Worm (Caenorhabditis elegans) whole organism, early embryonic: Measurements from ENCODE around the gene ugt-12.
A peak's percentile ranks its signal among the peaks of the same experiment; 100 is the strongest.

ENCODE experiments used
- B0310.2 ChIP-seq: sonication (generic microtip); optimal IDR thresholded peaks from 2 replicates; lab custom pipeline; 2016; ENCODE audit warnings: mild to moderate bottlenecking, missing genetic modification characterization, missing compliant biosample characterization
- F13C5.2 ChIP-seq: sonication (generic microtip); optimal IDR thresholded peaks from 2 replicates; lab custom pipeline; 2017; ENCODE audit warnings: mild to moderate bottlenecking, missing genetic modification characterization, inconsistent platforms, missing compliant biosample characterization
- aly-1 ChIP-seq: sonication (generic microtip); optimal IDR thresholded peaks from 2 replicates; lab custom pipeline; 2016; ENCODE audit warnings: missing genetic modification characterization, missing compliant biosample characterization
- ama-1 ChIP-seq: fragments of 150-350 bp; optimal IDR thresholded peaks from 2 replicates; lab custom pipeline; 2014
- ceh-13 ChIP-seq: fragments of 200-800 bp; sonication (Bioruptor generic); optimal IDR thresholded peaks from 2 replicates; lab custom pipeline; 2018; ENCODE audit warnings: mild to moderate bottlenecking, missing genetic modification characterization, missing compliant biosample characterization
- ceh-36 ChIP-seq: sonication (generic microtip); optimal IDR thresholded peaks from 2 replicates; lab custom pipeline; 2016; ENCODE audit warnings: missing genetic modification characterization, inconsistent platforms, missing compliant biosample characterization
- ets-7 ChIP-seq: sonication (generic microtip); optimal IDR thresholded peaks from 2 replicates; lab custom pipeline; 2016; ENCODE audit warnings: missing genotype, missing genetic modification characterization, missing compliant biosample characterization
- flt-1 ChIP-seq: fragments of 200-800 bp; sonication (Bioruptor generic); IDR thresholded peaks from 2 replicates; pipeline ENCODE4 v1.3.6; 2022; ENCODE audit warnings: missing genetic modification characterization, missing compliant biosample characterization
- hmbx-1 ChIP-seq: sonication (generic microtip); optimal IDR thresholded peaks from 2 replicates; lab custom pipeline; 2016; ENCODE audit warnings: mild to moderate bottlenecking, missing genetic modification characterization, missing compliant biosample characterization
- hmg-4 ChIP-seq: fragments of 200-800 bp; sonication (Bioruptor generic); optimal IDR thresholded peaks from 2 replicates; lab custom pipeline; 2018; ENCODE audit warnings: mild to moderate bottlenecking, missing genetic modification characterization, missing compliant biosample characterization
- hnd-1 ChIP-seq: sonication (generic microtip); optimal IDR thresholded peaks from 2 replicates; lab custom pipeline; 2016; ENCODE audit warnings: missing genetic modification characterization, missing compliant biosample characterization
- pes-1 ChIP-seq: fragments of 200-800 bp; sonication (Bioruptor generic); IDR thresholded peaks from 2 replicates; pipeline ENCODE4 v1.3.6; 2022; ENCODE audit warnings: missing genetic modification reagents, missing genetic modification characterization, missing compliant biosample characterization
- scrt-1 ChIP-seq: fragments of 200-800 bp; sonication (Bioruptor generic); IDR thresholded peaks from 2 replicates; pipeline ENCODE4 v1.3.6; 2022; ENCODE audit warnings: missing genetic modification characterization, missing compliant biosample characterization
- sea-1 ChIP-seq: fragments of 200-800 bp; sonication (Bioruptor generic); conservative IDR thresholded peaks from 2 replicates; pipeline ENCODE4 v1.3.6; 2022; ENCODE audit warnings: missing genetic modification characterization, missing compliant biosample characterization
- tbx-11 ChIP-seq: fragments of 200-800 bp; sonication (Bioruptor generic); IDR thresholded peaks from 2 replicates; pipeline ENCODE4 v1.3.6; 2022; ENCODE audit warnings: missing genetic modification characterization, missing compliant biosample characterization
- tbx-37 ChIP-seq: fragments of 200-800 bp; sonication (Bioruptor generic); conservative IDR thresholded peaks from 2 replicates; pipeline ENCODE4 v1.3.6; 2022; ENCODE audit warnings: missing genetic modification reagents, missing genetic modification characterization, missing compliant biosample characterization
- tra-4 ChIP-seq: sonication (generic microtip); optimal IDR thresholded peaks from 2 replicates; lab custom pipeline; 2017; ENCODE audit warnings: missing genetic modification characterization, missing compliant biosample characterization

The ugt-12 gene

DNA sequence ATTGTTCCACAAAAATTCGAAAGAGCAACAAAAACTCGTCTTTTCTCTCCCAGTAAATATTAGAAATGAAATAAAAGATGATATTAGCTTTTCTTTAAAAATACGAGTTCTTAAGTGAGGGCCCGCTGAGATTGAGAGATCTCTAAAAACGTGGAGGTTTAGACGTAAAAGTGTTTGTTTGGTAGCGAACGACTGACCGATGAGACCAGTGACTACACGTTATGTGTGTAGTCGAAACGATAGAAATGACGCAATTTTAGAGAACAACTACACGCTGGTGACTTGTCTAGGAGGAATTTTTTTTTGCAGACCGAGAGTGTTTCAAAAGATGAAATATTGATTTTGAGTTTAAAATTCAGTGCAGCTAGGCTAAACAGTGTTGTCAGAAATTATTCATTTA, 26.7 kb downstream of the ugt-12 start, which contains the start of gene C37H5.13:
Gene C37H5.13, minus strand, starts transcription at position 229 of the 400 bp plus-strand sequence.
- TF ChIP-seq pes-1 (GFP tag; lab: Robert Waterston, UW) (no peak), tbx-37 (GFP tag; lab: Robert Waterston, UW) (no peak), ama-1 (lab: Kevin White, UChicago) (no peak), hmg-4 (GFP tag; lab: Kevin White, UChicago) (no peak), scrt-1 (no peak), flt-1 (GFP tag; lab: Robert Waterston, UW) (no peak), ceh-13 (GFP tag; lab: Kevin White, UChicago) (no peak), F13C5.2 (no peak), tbx-11 (no peak), ets-7 (no peak), hmbx-1 (tag; lab: Kevin White, UChicago) (no peak), ceh-36 (tag; lab: Kevin White, UChicago) (no peak), hnd-1 (tag; lab: Kevin White, UChicago) (no peak), aly-1 (tag; lab: Kevin White, UChicago) (no peak)

DNA sequence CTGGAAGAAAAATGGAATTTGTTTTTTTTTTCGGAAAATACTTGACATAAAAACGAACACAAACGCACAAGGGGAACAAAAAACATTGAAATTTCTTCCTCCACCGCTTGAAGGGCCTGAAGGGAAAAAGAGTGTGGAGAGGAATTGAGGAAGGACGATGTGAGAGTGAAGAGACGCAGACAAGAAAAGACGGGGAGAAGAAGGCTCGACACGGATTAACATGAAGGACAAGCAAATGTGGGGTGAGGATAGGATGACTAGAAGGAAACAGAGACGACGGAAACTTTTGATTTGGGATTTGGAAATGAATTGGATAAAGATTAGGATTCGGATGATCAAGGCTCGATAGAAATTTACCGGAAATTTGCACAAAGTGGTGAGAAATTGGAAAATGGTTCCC, 28.9 kb downstream of the ugt-12 start:
- no peak for TF ChIP-seq aly-1 (tag; lab: Kevin White, UChicago)
- peak; percentile 1 for TF ChIP-seq ceh-36 (tag; lab: Kevin White, UChicago)
- TF ChIP-seq ceh-13 (GFP tag; lab: Kevin White, UChicago): no peak
- peak; percentile 41 for TF ChIP-seq F13C5.2

DNA sequence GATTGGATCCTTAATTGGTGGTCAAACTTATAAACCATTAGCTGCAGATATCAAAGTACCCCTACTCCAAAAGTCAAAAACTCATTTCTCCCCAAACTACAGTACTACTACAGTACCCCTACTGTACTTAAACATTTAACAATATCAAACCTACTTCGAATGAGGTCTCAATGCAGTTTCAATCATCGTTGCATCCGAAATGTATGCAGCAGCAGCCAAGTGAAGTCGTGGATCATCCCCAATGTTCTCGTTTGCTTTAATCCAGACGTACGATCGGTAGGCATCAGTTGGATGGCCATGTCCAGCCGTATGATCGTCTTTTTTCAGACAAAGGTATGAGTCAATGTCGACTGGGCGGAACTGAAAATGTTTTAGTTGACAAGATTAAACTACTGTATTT, 31.9 kb downstream of the ugt-12 start:
- TF ChIP-seq ama-1 (lab: Kevin White, UChicago): no peak
- no peak for TF ChIP-seq hnd-1 (tag; lab: Kevin White, UChicago)
- no peak for TF ChIP-seq flt-1 (GFP tag; lab: Robert Waterston, UW)
- TF ChIP-seq pes-1 (GFP tag; lab: Robert Waterston, UW): no peak
- no peak for TF ChIP-seq hmbx-1 (tag; lab: Kevin White, UChicago)
- no peak for TF ChIP-seq B0310.2
- no peak for TF ChIP-seq scrt-1

DNA sequence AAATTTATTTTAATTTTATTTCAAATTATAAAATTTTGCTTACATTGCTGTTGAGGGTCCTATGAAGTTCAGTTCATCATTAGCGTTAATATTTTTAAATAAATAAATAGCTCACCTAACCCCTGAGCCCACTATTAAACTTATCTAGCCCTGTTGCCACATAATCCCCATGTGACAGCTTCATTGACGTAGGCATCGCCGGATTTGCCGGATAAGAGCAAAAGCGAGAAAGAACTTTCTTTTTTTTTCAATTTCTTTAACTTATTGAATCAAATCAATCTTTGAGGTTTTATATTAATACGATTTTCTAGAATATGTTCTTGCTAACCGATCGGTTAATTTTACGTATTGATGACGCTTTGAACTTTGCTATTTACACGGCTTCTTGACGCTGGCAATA, 37.5 kb downstream of the ugt-12 start:
- TF ChIP-seq tra-4 (tag; lab: Kevin White, UChicago) (no peak), sea-1 (no peak), ceh-36 (tag; lab: Kevin White, UChicago) (no peak), F13C5.2 (no peak), flt-1 (GFP tag; lab: Robert Waterston, UW) (no peak)

DNA sequence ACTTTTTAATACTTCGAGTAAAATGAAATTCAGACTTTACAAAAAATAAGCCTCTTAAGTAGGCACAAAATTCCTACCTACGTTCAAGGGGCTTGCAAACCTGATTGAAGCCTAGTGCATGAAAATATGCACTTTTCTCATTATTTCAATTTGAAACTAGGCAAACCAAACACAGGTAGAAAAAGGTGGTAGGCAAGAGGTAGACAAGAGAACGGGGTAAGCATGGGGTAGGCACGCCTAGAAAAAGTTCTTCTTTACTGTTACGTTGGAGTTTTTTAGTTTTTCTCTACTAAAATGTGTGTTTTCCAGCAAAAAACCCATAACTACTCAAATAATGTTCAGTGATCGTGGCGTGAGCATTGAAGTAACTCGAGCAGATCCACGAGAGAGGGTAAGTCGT, 38.3 kb downstream of the ugt-12 start, which contains the start of gene nex-4:
Gene nex-4, plus strand, starts transcription at position 301 of the 400 bp plus-strand sequence.
- TF ChIP-seq ceh-13 (GFP tag; lab: Kevin White, UChicago) (no peak), scrt-1 (no peak), ama-1 (lab: Kevin White, UChicago) (no peak), F13C5.2 (no peak), hmbx-1 (tag; lab: Kevin White, UChicago) (no peak), tbx-11 (no peak), tra-4 (tag; lab: Kevin White, UChicago) (no peak), hnd-1 (tag; lab: Kevin White, UChicago) (no peak), aly-1 (tag; lab: Kevin White, UChicago) (no peak), ceh-36 (tag; lab: Kevin White, UChicago) (no peak), tbx-37 (GFP tag; lab: Robert Waterston, UW) (no peak), sea-1 (no peak), B0310.2 (no peak), flt-1 (GFP tag; lab: Robert Waterston, UW) (no peak), ets-7 (no peak)

DNA sequence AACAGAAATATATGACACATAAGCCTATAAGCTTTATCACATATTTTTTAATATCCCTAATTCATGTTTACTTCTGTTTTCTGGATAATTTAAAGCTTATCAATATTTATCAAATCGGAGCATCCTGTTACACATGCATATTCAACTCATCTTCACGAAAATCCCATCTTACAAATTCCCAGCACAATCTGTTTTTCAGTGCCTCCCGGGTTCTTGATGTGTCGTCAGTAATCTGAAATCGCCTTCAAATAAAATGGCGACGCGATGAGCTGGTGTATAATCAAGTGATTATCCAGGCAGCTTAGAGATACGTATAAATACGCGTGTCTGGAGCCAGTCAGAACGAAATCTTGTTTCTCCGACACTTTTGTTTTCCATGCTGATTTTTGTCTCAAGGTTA, 39.0 kb downstream of the ugt-12 start:
- TF ChIP-seq hmbx-1 (tag; lab: Kevin White, UChicago): no peak
- no peak for TF ChIP-seq aly-1 (tag; lab: Kevin White, UChicago)
- no peak for TF ChIP-seq ets-7
- no peak for TF ChIP-seq tbx-11
- TF ChIP-seq B0310.2: no peak
- no peak for TF ChIP-seq hnd-1 (tag; lab: Kevin White, UChicago)
- no peak for TF ChIP-seq ama-1 (lab: Kevin White, UChicago)
- TF ChIP-seq flt-1 (GFP tag; lab: Robert Waterston, UW): no peak
- no peak for TF ChIP-seq tra-4 (tag; lab: Kevin White, UChicago)
- no peak for TF ChIP-seq tbx-37 (GFP tag; lab: Robert Waterston, UW)
- TF ChIP-seq pes-1 (GFP tag; lab: Robert Waterston, UW): no peak
- no peak for TF ChIP-seq hmg-4 (GFP tag; lab: Kevin White, UChicago)
- TF ChIP-seq sea-1: no peak
- TF ChIP-seq scrt-1: no peak
- TF ChIP-seq ceh-36 (tag; lab: Kevin White, UChicago): no peak
- no peak for TF ChIP-seq ceh-13 (GFP tag; lab: Kevin White, UChicago)
- no peak for TF ChIP-seq F13C5.2

DNA sequence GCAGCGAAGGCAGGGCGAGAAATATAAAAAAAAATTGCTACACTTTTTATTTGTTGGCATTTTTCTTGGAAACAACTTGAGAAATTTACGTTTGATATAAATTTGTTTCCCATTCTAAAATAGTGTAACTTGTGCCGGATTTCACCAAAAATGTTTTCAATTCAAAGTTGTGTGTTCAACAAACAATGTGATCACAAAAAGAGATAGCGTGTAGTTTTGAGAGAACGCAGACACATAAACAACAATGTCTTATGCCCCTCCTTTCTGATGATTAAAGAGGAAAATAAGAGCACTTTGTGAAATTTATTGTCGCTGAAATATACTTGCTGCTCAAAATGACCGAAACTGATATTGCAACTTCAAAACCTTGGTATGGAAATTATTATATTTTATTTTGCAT, 42.0 kb downstream of the ugt-12 start, which contains the start of gene abhd-5.1:
Gene abhd-5.1, plus strand, starts transcription at position 230 of the 400 bp plus-strand sequence.
- no peak for TF ChIP-seq sea-1
- TF ChIP-seq ama-1 (lab: Kevin White, UChicago): no peak
- no peak for TF ChIP-seq scrt-1
- no peak for TF ChIP-seq ets-7
- no peak for TF ChIP-seq ceh-13 (GFP tag; lab: Kevin White, UChicago)
- no peak for TF ChIP-seq aly-1 (tag; lab: Kevin White, UChicago)
- no peak for TF ChIP-seq tbx-37 (GFP tag; lab: Robert Waterston, UW)
- TF ChIP-seq hnd-1 (tag; lab: Kevin White, UChicago): no peak
- no peak for TF ChIP-seq tbx-11
- no peak for TF ChIP-seq flt-1 (GFP tag; lab: Robert Waterston, UW)
- TF ChIP-seq hmg-4 (GFP tag; lab: Kevin White, UChicago): no peak
- no peak for TF ChIP-seq F13C5.2
- no peak for TF ChIP-seq B0310.2
- TF ChIP-seq hmbx-1 (tag; lab: Kevin White, UChicago): no peak

DNA sequence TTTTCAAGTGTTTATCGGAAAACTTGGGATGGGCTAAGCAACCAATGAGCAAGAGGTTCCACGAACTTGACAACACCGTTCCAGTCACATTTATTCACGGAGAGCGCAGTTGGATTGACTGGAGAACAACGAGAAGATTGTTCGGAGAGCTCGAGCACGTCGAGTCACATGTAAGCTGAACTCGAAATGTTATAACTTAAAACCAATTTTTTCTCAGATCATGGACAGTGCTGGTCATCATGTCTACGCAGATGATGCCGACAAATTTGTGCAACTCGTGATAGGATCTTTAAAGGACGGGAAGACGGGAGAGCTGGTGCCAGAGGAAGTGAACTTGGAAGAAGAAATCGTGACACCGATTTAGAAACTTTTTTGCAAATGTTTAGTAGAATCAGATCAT, 42.9 kb downstream of the ugt-12 start:
- TF ChIP-seq aly-1 (tag; lab: Kevin White, UChicago) (no peak), hmbx-1 (tag; lab: Kevin White, UChicago) (no peak), ceh-13 (GFP tag; lab: Kevin White, UChicago) (no peak), F13C5.2 (no peak), ceh-36 (tag; lab: Kevin White, UChicago) (no peak), pes-1 (GFP tag; lab: Robert Waterston, UW) (no peak), hmg-4 (GFP tag; lab: Kevin White, UChicago) (no peak), ama-1 (lab: Kevin White, UChicago) (no peak), scrt-1 (no peak), tbx-11 (no peak), sea-1 (no peak), tbx-37 (GFP tag; lab: Robert Waterston, UW) (no peak), ets-7 (no peak), flt-1 (GFP tag; lab: Robert Waterston, UW) (no peak), B0310.2 (no peak), tra-4 (tag; lab: Kevin White, UChicago) (no peak)
